Worm (Caenorhabditis elegans): ENCODE data around the gene srw-142.

- no peak for TF ChIP-seq med-1 (GFP tag; optimal IDR thresholded peaks at IDR 0.05; ENCODE audit: insufficient read depth)
- TF ChIP-seq klf-2 (GFP tag; conservative IDR thresholded peaks at IDR 0.05) = no peak
Observed at ce11 chrV:2985309-2985708, 27.2 kb upstream of the srw-142 start, which contains the start of gene srw-139.
